Fruit fly (Drosophila melanogaster) whole organism, embryonic: ENCODE measurements around the gene Bicra.

Source experiments
- Bteb2 ChIP-seq: fragments of 200-800 bp; sonication (Bioruptor generic); optimal IDR thresholded peaks from 2 replicates; lab custom pipeline; 2016; ENCODE audit warnings: missing biosample characterization, missing genetic modification characterization
- CG10274 ChIP-seq: fragments of 200-800 bp; sonication (Bioruptor generic); optimal IDR thresholded peaks from 3 replicates; lab custom pipeline; 2017; ENCODE audit warnings: missing biosample characterization, mild to moderate bottlenecking, missing genetic modification characterization
- CG10321 ChIP-seq: fragments of 200-800 bp; sonication (Bioruptor generic); IDR thresholded peaks from 2 replicates; pipeline ENCODE4 v1.3.6; 2022; ENCODE audit warnings: missing biosample characterization, missing genetic modification characterization
- CG10462 ChIP-seq: fragments of 200-800 bp; sonication (Bioruptor generic); optimal IDR thresholded peaks from 2 replicates; lab custom pipeline; 2016; ENCODE audit warnings: missing biosample characterization, missing genetic modification characterization
- CG10959 ChIP-seq: fragments of 200-800 bp; sonication (Bioruptor generic); IDR thresholded peaks from 2 replicates; pipeline ENCODE4 v1.3.6; 2022; ENCODE audit warnings: missing biosample characterization, missing genetic modification characterization
- CG12942 ChIP-seq: fragments of 200-800 bp; sonication (Bioruptor generic); optimal IDR thresholded peaks from 3 replicates; lab custom pipeline; 2016; ENCODE audit warnings: missing biosample characterization, missing genetic modification characterization
- CG13424 ChIP-seq: fragments of 200-800 bp; sonication (Bioruptor generic); optimal IDR thresholded peaks from 2 replicates; lab custom pipeline; 2019; ENCODE audit warnings: missing biosample characterization, mild to moderate bottlenecking, missing genetic modification characterization, moderate library complexity
- CG13894 ChIP-seq: fragments of 200-800 bp; sonication (Bioruptor generic); optimal IDR thresholded peaks from 3 replicates; lab custom pipeline; 2018; ENCODE audit warnings: missing biosample characterization, mild to moderate bottlenecking, missing genetic modification characterization, moderate library complexity
- CG14441 ChIP-seq: fragments of 200-800 bp; sonication (Bioruptor generic); IDR thresholded peaks from 2 replicates; pipeline ENCODE4 v1.3.6; 2022; ENCODE audit warnings: missing biosample characterization, missing genetic modification characterization
- CG14860 ChIP-seq: fragments of 200-800 bp; sonication (Bioruptor generic); IDR thresholded peaks from 3 replicates; pipeline ENCODE4 v1.3.6; 2022; ENCODE audit warnings: missing biosample characterization, missing genetic modification characterization; ENCODE audit not compliant: partially characterized antibody
- CG1602 ChIP-seq: fragments of 200-800 bp; sonication (Bioruptor generic); optimal IDR thresholded peaks from 3 replicates; lab custom pipeline; 2016; ENCODE audit warnings: missing biosample characterization, missing genetic modification characterization
- CG18599 ChIP-seq: fragments of 200-800 bp; sonication (Bioruptor generic); optimal IDR thresholded peaks from 3 replicates; lab custom pipeline; 2017; ENCODE audit warnings: missing biosample characterization, missing genetic modification characterization, mild to moderate bottlenecking, moderate library complexity, missing genetic modification reagents
- CG18764 ChIP-seq: fragments of 200-800 bp; sonication (Bioruptor generic); optimal IDR thresholded peaks from 3 replicates; lab custom pipeline; 2016; ENCODE audit warnings: missing biosample characterization, missing genetic modification characterization
- CG30431 ChIP-seq: fragments of 200-800 bp; sonication (Bioruptor generic); optimal IDR thresholded peaks from 2 replicates; lab custom pipeline; 2017; ENCODE audit warnings: missing biosample characterization, missing genetic modification characterization
- CG34376 ChIP-seq: fragments of 200-800 bp; sonication (Bioruptor generic); optimal IDR thresholded peaks from 2 replicates; lab custom pipeline; 2018; ENCODE audit warnings: missing biosample characterization, mild to moderate bottlenecking, missing genetic modification characterization
- CG3995 ChIP-seq: fragments of 200-800 bp; sonication (Bioruptor generic); optimal IDR thresholded peaks from 3 replicates; lab custom pipeline; 2016; ENCODE audit warnings: missing biosample characterization, missing genetic modification characterization
- CG7372 ChIP-seq: fragments of 200-800 bp; sonication (Bioruptor generic); IDR thresholded peaks from 2 replicates; pipeline ENCODE4 v1.3.6; 2022; ENCODE audit warnings: missing biosample characterization, missing genetic modification characterization
- CG8388 ChIP-seq: fragments of 200-800 bp; sonication (Bioruptor generic); optimal IDR thresholded peaks from 2 replicates; lab custom pipeline; 2019; ENCODE audit warnings: missing biosample characterization, mild to moderate bottlenecking, missing genetic modification characterization, moderate library complexity
- CG8765 ChIP-seq: fragments of 200-800 bp; sonication (Bioruptor generic); IDR thresholded peaks from 2 replicates; pipeline ENCODE4 v1.3.6; 2022; ENCODE audit warnings: missing biosample characterization, missing genetic modification characterization
- CG9437 ChIP-seq: fragments of 200-800 bp; sonication (Bioruptor generic); optimal IDR thresholded peaks from 2 replicates; lab custom pipeline; 2018; ENCODE audit warnings: missing biosample characterization, mild to moderate bottlenecking, missing genetic modification characterization
- Dek ChIP-seq: fragments of 200-800 bp; sonication (Bioruptor generic); optimal IDR thresholded peaks from 3 replicates; lab custom pipeline; 2019; ENCODE audit warnings: missing biosample characterization, mild to moderate bottlenecking, missing genetic modification characterization, moderate library complexity
- Dip3 ChIP-seq: fragments of 200-800 bp; sonication (Bioruptor generic); optimal IDR thresholded peaks from 3 replicates; lab custom pipeline; 2016; ENCODE audit warnings: missing biosample characterization, missing genetic modification characterization
- Doc2 ChIP-seq: fragments of 200-800 bp; sonication (Bioruptor generic); IDR thresholded peaks from 2 replicates; pipeline ENCODE4 v1.3.6; 2022; ENCODE audit warnings: missing biosample characterization, missing genetic modification characterization
- Doc3 ChIP-seq: fragments of 200-800 bp; sonication (Bioruptor generic); IDR thresholded peaks from 3 replicates; pipeline ENCODE4 v1.3.6; 2022; ENCODE audit warnings: missing biosample characterization, missing genetic modification characterization; ENCODE audit not compliant: partially characterized antibody
- Eip74EF ChIP-seq, 2 experiments: fragments of 200-800 bp in 1 of 2; fragments of >200 bp in 1 of 2; sonication (Bioruptor generic) in 1 of 2; optimal IDR thresholded peaks; 2 replicates each; lab custom pipeline; 2017 to 2019; ENCODE audit warnings: missing biosample characterization in 2 of 2, missing genetic modification characterization in 2 of 2, mild to moderate bottlenecking in 1 of 2, moderate library complexity in 1 of 2
- Fer2 ChIP-seq: fragments of 200-800 bp; sonication (Bioruptor generic); optimal IDR thresholded peaks from 2 replicates; lab custom pipeline; 2018; ENCODE audit warnings: missing biosample characterization, mild to moderate bottlenecking, missing genetic modification characterization, moderate library complexity
- Gug ChIP-seq: fragments of 200-800 bp; sonication (Bioruptor generic); IDR thresholded peaks from 4 replicates; pipeline ENCODE4 v1.3.6; 2022; ENCODE audit warnings: missing biosample characterization, missing genetic modification characterization
- HLH3B ChIP-seq: fragments of 200-800 bp; sonication (Bioruptor generic); IDR thresholded peaks from 2 replicates; pipeline ENCODE4 v1.3.6; 2022; ENCODE audit warnings: missing biosample characterization, missing genetic modification characterization
- Hmr ChIP-seq: fragments of 200-800 bp; sonication (Bioruptor generic); optimal IDR thresholded peaks from 3 replicates; lab custom pipeline; 2017; ENCODE audit warnings: mild to moderate bottlenecking, missing biosample characterization, missing genetic modification reagents, missing genetic modification characterization
- Lim3 ChIP-seq: fragments of 200-800 bp; sonication (Bioruptor generic); IDR thresholded peaks from 2 replicates; pipeline ENCODE4 v1.3.6; 2022; ENCODE audit warnings: missing biosample characterization, missing genetic modification characterization
- Neu2 ChIP-seq: fragments of 200-800 bp; sonication (Bioruptor generic); optimal IDR thresholded peaks from 3 replicates; lab custom pipeline; 2016; ENCODE audit warnings: missing biosample characterization, missing genetic modification characterization, borderline replicate concordance
- Scr ChIP-seq: fragments of 200-800 bp; sonication (Bioruptor generic); IDR thresholded peaks from 2 replicates; pipeline ENCODE4 v1.3.6; 2022; ENCODE audit warnings: missing biosample characterization, missing genetic modification characterization; ENCODE audit not compliant: partially characterized antibody
- Side ChIP-seq: fragments of 200-800 bp; sonication (Bioruptor generic); optimal IDR thresholded peaks from 2 replicates; lab custom pipeline; 2016; ENCODE audit warnings: missing biosample characterization, missing genetic modification characterization
- Sry-β ChIP-seq: fragments of 200-800 bp; sonication (Bioruptor generic); optimal IDR thresholded peaks from 2 replicates; lab custom pipeline; 2018; ENCODE audit warnings: missing biosample characterization, mild to moderate bottlenecking, missing genetic modification characterization, moderate library complexity
- Xrp1 ChIP-seq: fragments of 200-800 bp; sonication (Bioruptor generic); IDR thresholded peaks from 2 replicates; pipeline ENCODE4 v1.3.6; 2022; ENCODE audit warnings: missing biosample characterization, missing genetic modification characterization
- ap ChIP-seq: fragments of 200-800 bp; sonication (Bioruptor generic); IDR thresholded peaks from 2 replicates; pipeline ENCODE4 v1.3.6; 2022; ENCODE audit warnings: missing biosample characterization, missing genetic modification characterization
- ara ChIP-seq: fragments of 200-800 bp; sonication (Bioruptor generic); IDR thresholded peaks from 2 replicates; pipeline ENCODE4 v1.3.6; 2022; ENCODE audit warnings: missing biosample characterization, missing genetic modification characterization
- bbx ChIP-seq: fragments of 200-800 bp; sonication (Bioruptor generic); IDR thresholded peaks from 2 replicates; pipeline ENCODE4 v1.3.6; 2022; ENCODE audit warnings: missing biosample characterization, missing genetic modification characterization; ENCODE audit not compliant: partially characterized antibody
- cg ChIP-seq: fragments of 200-800 bp; sonication (Bioruptor generic); optimal IDR thresholded peaks from 3 replicates; lab custom pipeline; 2019; ENCODE audit warnings: missing biosample characterization, mild to moderate bottlenecking, missing genetic modification characterization, moderate library complexity
- chm ChIP-seq: fragments of 200-800 bp; sonication (Bioruptor generic); IDR thresholded peaks from 2 replicates; pipeline ENCODE4 v1.3.6; 2022; ENCODE audit warnings: missing biosample characterization, missing genetic modification characterization
- fd102C ChIP-seq: fragments of 200-800 bp; sonication (Bioruptor generic); optimal IDR thresholded peaks from 2 replicates; lab custom pipeline; 2018; ENCODE audit warnings: missing biosample characterization, mild to moderate bottlenecking, missing genetic modification characterization, moderate library complexity
- fd3F ChIP-seq: fragments of 200-800 bp; sonication (Bioruptor generic); optimal IDR thresholded peaks from 2 replicates; lab custom pipeline; 2018; ENCODE audit warnings: missing biosample characterization, mild to moderate bottlenecking, missing genetic modification characterization, moderate library complexity
- fd64A ChIP-seq: fragments of 200-800 bp; sonication (Bioruptor generic); optimal IDR thresholded peaks from 3 replicates; lab custom pipeline; 2018; ENCODE audit warnings: missing biosample characterization, mild to moderate bottlenecking, missing genetic modification characterization
- her ChIP-seq: fragments of 200-800 bp; sonication (Bioruptor generic); optimal IDR thresholded peaks from 2 replicates; lab custom pipeline; 2016; ENCODE audit warnings: missing biosample characterization, missing genetic modification characterization
- mld ChIP-seq: fragments of 200-800 bp; sonication (Bioruptor generic); IDR thresholded peaks from 3 replicates; pipeline ENCODE4 v1.3.6; 2022; ENCODE audit warnings: missing biosample characterization, missing genetic modification characterization; ENCODE audit not compliant: partially characterized antibody
- nerfin-1 ChIP-seq: fragments of 200-800 bp; sonication (Bioruptor generic); optimal IDR thresholded peaks from 3 replicates; lab custom pipeline; 2019; ENCODE audit warnings: missing biosample characterization, mild to moderate bottlenecking, missing genetic modification characterization, moderate library complexity
- p53 ChIP-seq: fragments of 200-800 bp; sonication (Bioruptor generic); optimal IDR thresholded peaks from 2 replicates; lab custom pipeline; 2016; ENCODE audit warnings: missing biosample characterization, missing genetic modification characterization
- psq ChIP-seq: fragments of 200-800 bp; sonication (Bioruptor generic); optimal IDR thresholded peaks from 2 replicates; lab custom pipeline; 2017; ENCODE audit warnings: missing biosample characterization, missing genetic modification characterization
- sob ChIP-seq: fragments of 200-800 bp; sonication (Bioruptor generic); IDR thresholded peaks from 2 replicates; pipeline ENCODE4 v1.3.6; 2022; ENCODE audit warnings: missing biosample characterization, missing genetic modification characterization
- trh ChIP-seq: fragments of 200-800 bp; sonication (Bioruptor generic); optimal IDR thresholded peaks from 2 replicates; lab custom pipeline; 2016; ENCODE audit warnings: missing biosample characterization, missing genetic modification characterization
- zf30C ChIP-seq: fragments of 200-800 bp; sonication (Bioruptor generic); optimal IDR thresholded peaks from 3 replicates; lab custom pipeline; 2018; ENCODE audit warnings: missing biosample characterization, mild to moderate bottlenecking, missing genetic modification characterization

Gene Bicra

dm6 chr3R:29148072-29148471 lies 85.2 kb downstream of the Bicra start, which contains the start of the genes CG11882 and Pglym78 (continued):
- TF ChIP-seq fd3F (GFP tag; lab: Kevin White, UChicago) = no peak
- TF ChIP-seq Doc2 = no peak
- no peak for TF ChIP-seq Neu2 (GFP tag; lab: Kevin White, UChicago)
- TF ChIP-seq Gug = peak; percentile 46; the same call in 1 of the 4 replicates
- peak; percentile 25 for TF ChIP-seq CG18764
- TF ChIP-seq nerfin-1 (tag; lab: Kevin White, UChicago) = peak; percentile 28
- no peak for TF ChIP-seq HLH3B (GFP tag; lab: Robert Waterston, UW)
- TF ChIP-seq Side (GFP tag; lab: Kevin White, UChicago) = peak; percentile 22
- peak; percentile 5 for TF ChIP-seq Dip3
- no peak for TF ChIP-seq CG10274 (GFP tag; lab: Kevin White, UChicago)
- no peak for TF ChIP-seq fd102C
- no peak for TF ChIP-seq trh
- TF ChIP-seq Dek = no peak
- no peak for TF ChIP-seq cg (GFP tag; lab: Kevin White, UChicago)
- TF ChIP-seq Eip74EF (GFP tag; optimal IDR thresholded peaks at IDR 0.05; lab: Kevin White, UChicago) = no peak
- TF ChIP-seq CG3995 (GFP tag; lab: Kevin White, UChicago) = no peak
- TF ChIP-seq CG10462 (GFP tag; lab: Kevin White, UChicago) = no peak
- TF ChIP-seq CG9437 (GFP tag; lab: Kevin White, UChicago) = no peak
- TF ChIP-seq bbx (GFP tag; lab: Robert Waterston, UW) = peak; percentile 55; the same call in 1 of the 2 replicates
- TF ChIP-seq p53 (GFP tag; lab: Kevin White, UChicago) = peak; percentile 41
- no peak for TF ChIP-seq CG30431 (GFP tag; lab: Kevin White, UChicago)
- no peak; the same call in 1 of the 2 replicates for TF ChIP-seq CG7372
- 0 out of 2 replicates have a peak, but pooled peaks have one; percentile 34 for TF ChIP-seq CG8765
- TF ChIP-seq CG1602 = no peak
- peak; percentile 20; the same call in 1 of the 2 replicates for TF ChIP-seq Xrp1 (GFP tag; lab: Robert Waterston, UW)
- no peak for TF ChIP-seq psq (GFP tag; lab: Kevin White, UChicago)
- TF ChIP-seq CG10321 (GFP tag; lab: Robert Waterston, UW) = no peak
- peak; percentile 29 for TF ChIP-seq CG13424
- TF ChIP-seq Bteb2 (GFP tag; lab: Kevin White, UChicago) = no peak
- TF ChIP-seq CG12942 = peak; percentile 37
- TF ChIP-seq CG14860 (GFP tag; lab: Robert Waterston, UW) = no peak
- peak; percentile 21 for TF ChIP-seq CG34376 (GFP tag; lab: Kevin White, UChicago)
- no peak for TF ChIP-seq fd64A (GFP tag; lab: Kevin White, UChicago)
- no peak for TF ChIP-seq mld
- no peak for TF ChIP-seq ap (GFP tag; lab: Robert Waterston, UW)
- TF ChIP-seq zf30C (GFP tag; lab: Kevin White, UChicago) = no peak
- peak; percentile 63 for TF ChIP-seq her (GFP tag; lab: Kevin White, UChicago)
- TF ChIP-seq Doc3 (GFP tag; lab: Robert Waterston, UW) = no peak
- no peak for TF ChIP-seq CG14441 (GFP tag; lab: Robert Waterston, UW)
- TF ChIP-seq chm (GFP tag; lab: Robert Waterston, UW) = peak; percentile 80
- peak; percentile 58 for TF ChIP-seq Scr (GFP tag; lab: Robert Waterston, UW)
- TF ChIP-seq Fer2 (tag; lab: Kevin White, UChicago) = no peak
- TF ChIP-seq CG13894 (tag; lab: Kevin White, UChicago) = peak; percentile 74
- no peak for TF ChIP-seq CG8388 (GFP tag; lab: Kevin White, UChicago)
- TF ChIP-seq CG10959 (GFP tag; lab: Robert Waterston, UW) = no peak
- TF ChIP-seq Hmr (GFP tag; lab: Kevin White, UChicago) = peak; percentile 73
- peak; percentile 51 for TF ChIP-seq ara (GFP tag; lab: Robert Waterston, UW)
- TF ChIP-seq sob = peak; percentile 68
- TF ChIP-seq Sry-β (GFP tag; lab: Kevin White, UChicago) = no peak
- TF ChIP-seq CG18599 (GFP tag; lab: Kevin White, UChicago) = peak; percentile 48
- TF ChIP-seq Lim3 = no peak
